Worm (Caenorhabditis elegans): ENCODE measurements around the gene ung-1.

The ung-1 gene

ce11 chrIII:11936668-11937276 lies 37.1 kb downstream of the ung-1 start:
- no peak for TF ChIP-seq ceh-82 (tag; optimal IDR thresholded peaks at IDR 0.05)
- no peak for TF ChIP-seq snpc-4 (tag; optimal IDR thresholded peaks at IDR 0.05)
- TF ChIP-seq F13H6.1 (tag; optimal IDR thresholded peaks at IDR 0.05) = peak; percentile 14
- no peak for TF ChIP-seq fos-1 (tag; optimal IDR thresholded peaks at IDR 0.05)
- no peak for TF ChIP-seq nhr-12 (tag; optimal IDR thresholded peaks at IDR 0.05)
- no peak for TF ChIP-seq nhr-237 (tag; optimal IDR thresholded peaks at IDR 0.05)
- TF ChIP-seq zag-1 (tag; optimal IDR thresholded peaks at IDR 0.05) = no peak
- TF ChIP-seq mdl-1 (tag; optimal IDR thresholded peaks at IDR 0.05) = no peak

ce11 chrIII:11935948-11936280 lies 38.0 kb downstream of the ung-1 start:
- TF ChIP-seq sem-4 (tag; optimal IDR thresholded peaks at IDR 0.05) (peak; percentile 17), unc-55 (GFP tag; optimal IDR thresholded peaks at IDR 0.05) (peak; percentile 22), Y55F3AM.14 (GFP tag; optimal IDR thresholded peaks at IDR 0.05) (no peak), nhr-23 (tag; optimal IDR thresholded peaks at IDR 0.05) (no peak), lin-39 (tag; optimal IDR thresholded peaks at IDR 0.05) (no peak), F13H6.1 (tag; optimal IDR thresholded peaks at IDR 0.05) (peak; percentile 58), sma-3 (GFP tag; optimal IDR thresholded peaks at IDR 0.05) (no peak), C34F6.9 (tag; optimal IDR thresholded peaks at IDR 0.05) (peak; percentile 36), snpc-4 (tag; optimal IDR thresholded peaks at IDR 0.05) (peak; percentile 11), lin-11 (tag; optimal IDR thresholded peaks at IDR 0.05) (peak; percentile 14), crh-2 (tag; optimal IDR thresholded peaks at IDR 0.05) (peak; percentile 9), lsy-2 (tag; optimal IDR thresholded peaks at IDR 0.05) (peak in 1 of 2 experiments; percentile 20)

- TF ChIP-seq C34F6.9 (tag; optimal IDR thresholded peaks at IDR 0.05) (peak; percentile 14), sma-9 (GFP tag; optimal IDR thresholded peaks at IDR 0.05) (peak; percentile 31), sma-9 (tag; optimal IDR thresholded peaks at IDR 0.05) (no peak), lsy-2 (tag; optimal IDR thresholded peaks at IDR 0.05) (peak in 1 of 2 experiments; percentile 9), nhr-21 (tag; optimal IDR thresholded peaks at IDR 0.05) (peak; percentile 8), Y55F3AM.14 (GFP tag; optimal IDR thresholded peaks at IDR 0.05) (peak; percentile 10), nhr-129 (tag; optimal IDR thresholded peaks at IDR 0.05) (no peak), unc-62 (GFP tag; optimal IDR thresholded peaks at IDR 0.05) (no peak), aly-2 (tag; optimal IDR thresholded peaks at IDR 0.05) (no peak), ztf-1 (GFP tag; conservative IDR thresholded peaks at IDR 0.05) (no peak), ztf-11 (tag; optimal IDR thresholded peaks at IDR 0.05) (no peak), mbf-1 (tag; optimal IDR thresholded peaks at IDR 0.05) (no peak), F13H6.1 (tag; optimal IDR thresholded peaks at IDR 0.05) (peak; percentile 7), mdl-1 (tag; optimal IDR thresholded peaks at IDR 0.05) (peak in 1 of 2 experiments; percentile 2), sem-4 (tag; optimal IDR thresholded peaks at IDR 0.05) (peak; percentile 30), unc-55 (GFP tag; optimal IDR thresholded peaks at IDR 0.05) (no peak)
Measured at ce11 chrIII:11935032-11935947, 38.6 kb downstream of the ung-1 start.

- no peak for TF ChIP-seq unc-62 (GFP tag; optimal IDR thresholded peaks at IDR 0.05)
- no peak for TF ChIP-seq lin-11 (tag; optimal IDR thresholded peaks at IDR 0.05)
- TF ChIP-seq unc-39 (tag; optimal IDR thresholded peaks at IDR 0.05) = no peak
- TF ChIP-seq F13H6.1 (tag; optimal IDR thresholded peaks at IDR 0.05) = no peak
- TF ChIP-seq gmeb-1 (tag; optimal IDR thresholded peaks at IDR 0.05) = no peak
- TF ChIP-seq nhr-21 (tag; optimal IDR thresholded peaks at IDR 0.05) = no peak
- no peak for TF ChIP-seq nhr-6 (tag; optimal IDR thresholded peaks at IDR 0.05)
- TF ChIP-seq Y55F3AM.14 (GFP tag; optimal IDR thresholded peaks at IDR 0.05) = no peak
- TF ChIP-seq blmp-1 (tag; optimal IDR thresholded peaks at IDR 0.05; ENCODE audit: insufficient read depth) = no peak
- no peak for TF ChIP-seq fos-1 (tag; optimal IDR thresholded peaks at IDR 0.05)
Measured at ce11 chrIII:11933539-11933938, 40.4 kb downstream of the ung-1 start, which contains the start of gene dolk-1. Gene dolk-1 (minus strand): TSS chrIII:11933639.

ce11 chrIII:11931960-11932359 lies 41.9 kb downstream of the ung-1 start:
- TF ChIP-seq nhr-6 (tag; optimal IDR thresholded peaks at IDR 0.05) (no peak), gmeb-1 (tag; optimal IDR thresholded peaks at IDR 0.05) (no peak), ZK546.5 (tag; optimal IDR thresholded peaks at IDR 0.05) (no peak)

Data from whole organism, L2 larva.